Worm (Caenorhabditis elegans) whole organism, L1 larva: ENCODE results near the gene nlp-27.
A peak's percentile ranks its signal among the peaks of the same experiment; 100 is the strongest.

Experiments
- C04F5.9 ChIP-seq: sonication (generic microtip); optimal IDR thresholded peaks from 2 replicates; lab custom pipeline; 2016; ENCODE audit warnings: missing genetic modification characterization, missing compliant biosample characterization
- C34B4.2 ChIP-seq: sonication (generic microtip); optimal IDR thresholded peaks from 2 replicates; lab custom pipeline; 2017; ENCODE audit warnings: mild to moderate bottlenecking, missing genetic modification characterization, missing compliant biosample characterization
- aha-1 ChIP-seq: fragments of 150-350 bp; optimal IDR thresholded peaks from 2 replicates; lab custom pipeline; 2014; ENCODE audit warnings: missing biosample characterization, missing genetic modification characterization
- alr-1 ChIP-seq: fragments of 200-800 bp; sonication (Bioruptor generic); optimal IDR thresholded peaks from 2 replicates; lab custom pipeline; 2018; ENCODE audit warnings: borderline replicate concordance, mild to moderate bottlenecking, missing genetic modification characterization, missing compliant biosample characterization
- blmp-1 ChIP-seq: fragments of 150-350 bp; optimal IDR thresholded peaks from 2 replicates; lab custom pipeline; 2014; ENCODE audit warnings: missing biosample characterization, missing genetic modification characterization
- ceh-63 ChIP-seq: fragments of 200-800 bp; sonication (Bioruptor generic); optimal IDR thresholded peaks from 2 replicates; lab custom pipeline; 2018; ENCODE audit warnings: mild to moderate bottlenecking, missing genetic modification characterization, missing compliant biosample characterization
- ceh-90 ChIP-seq: sonication (generic microtip); optimal IDR thresholded peaks from 2 replicates; lab custom pipeline; 2016; ENCODE audit warnings: missing genetic modification characterization, missing compliant biosample characterization
- efl-3 ChIP-seq: fragments of 200-800 bp; sonication (Bioruptor generic); optimal IDR thresholded peaks from 2 replicates; lab custom pipeline; 2018; ENCODE audit warnings: mild to moderate bottlenecking, missing genetic modification characterization, missing compliant biosample characterization
- elt-2 ChIP-seq: sonication (generic microtip); optimal IDR thresholded peaks from 2 replicates; lab custom pipeline; 2016; ENCODE audit warnings: missing genetic modification characterization, mild to moderate bottlenecking, inconsistent platforms, missing compliant biosample characterization, missing genetic modification reagents
- elt-3 ChIP-seq, 6 experiments: fragments of 150-350 bp in 1 of 6; sonication (generic microtip); optimal IDR thresholded peaks; 2 replicates each; lab custom pipeline; 2017 to 2018; ENCODE audit warnings: missing biosample characterization in 6 of 6, missing genetic modification characterization in 6 of 6, inconsistent platforms in 1 of 6
- ets-5 ChIP-seq: fragments of 200-800 bp; sonication (Bioruptor generic); IDR thresholded peaks from 2 replicates; pipeline ENCODE4 v1.3.6; 2022; ENCODE audit warnings: missing genetic modification characterization, missing compliant biosample characterization
- fkh-4 ChIP-seq: sonication (generic microtip); optimal IDR thresholded peaks from 2 replicates; lab custom pipeline; 2016; ENCODE audit warnings: missing compliant biosample characterization, missing genetic modification characterization, borderline replicate concordance
- fkh-8 ChIP-seq: sonication (generic microtip); optimal IDR thresholded peaks from 2 replicates; lab custom pipeline; 2016; ENCODE audit warnings: mild to moderate bottlenecking, missing genetic modification characterization, missing compliant biosample characterization
- grh-1 ChIP-seq: fragments of 200-800 bp; sonication (Bioruptor generic); IDR thresholded peaks from 2 replicates; pipeline ENCODE4 v1.3.6; 2022; ENCODE audit warnings: missing genetic modification reagents, missing genetic modification characterization, missing compliant biosample characterization
- hlh-4 ChIP-seq: sonication (generic microtip); optimal IDR thresholded peaks from 2 replicates; lab custom pipeline; 2016; ENCODE audit warnings: mild to moderate bottlenecking, missing genetic modification characterization, missing compliant biosample characterization
- irx-1 ChIP-seq: sonication (generic microtip); optimal IDR thresholded peaks from 2 replicates; lab custom pipeline; 2016; ENCODE audit warnings: missing genetic modification characterization, missing compliant biosample characterization
- jun-1 ChIP-seq: fragments of 150-350 bp; optimal IDR thresholded peaks from 2 replicates; lab custom pipeline; 2014; ENCODE audit warnings: missing biosample characterization, missing genetic modification reagents, missing genetic modification characterization
- lin-13 ChIP-seq: fragments of 150-350 bp; optimal IDR thresholded peaks from 2 replicates; lab custom pipeline; 2014; ENCODE audit warnings: missing biosample characterization, missing genetic modification reagents, missing genetic modification characterization
- lin-35 ChIP-seq, 2 experiments: fragments of 150-350 bp; optimal IDR thresholded peaks; 2 replicates each; lab custom pipeline; 2014; ENCODE audit warnings: missing biosample characterization in 2 of 2, missing genetic modification characterization in 2 of 2, missing genetic modification reagents in 2 of 2
- lin-39 ChIP-seq: fragments of 150-350 bp; optimal IDR thresholded peaks from 2 replicates; lab custom pipeline; 2014; ENCODE audit warnings: missing biosample characterization, missing genetic modification reagents, missing genetic modification characterization
- lsy-2 ChIP-seq, 2 experiments: fragments of 150-350 bp; optimal IDR thresholded peaks; 2 replicates each; lab custom pipeline; 2014; ENCODE audit warnings: missing biosample characterization in 2 of 2, missing genetic modification characterization in 2 of 2
- mab-9 ChIP-seq: fragments of 200-800 bp; sonication (Bioruptor generic); IDR thresholded peaks from 2 replicates; pipeline ENCODE4 v1.3.6; 2022; ENCODE audit warnings: missing genetic modification reagents, missing genetic modification characterization, missing compliant biosample characterization
- mef-2 ChIP-seq: fragments of 150-350 bp; optimal IDR thresholded peaks from 2 replicates; lab custom pipeline; 2014; ENCODE audit warnings: missing biosample characterization, missing genetic modification characterization
- mep-1 ChIP-seq: fragments of 150-350 bp; optimal IDR thresholded peaks from 2 replicates; lab custom pipeline; 2014; ENCODE audit warnings: missing biosample characterization, missing genetic modification characterization
- nhr-11 ChIP-seq: fragments of 150-350 bp; optimal IDR thresholded peaks from 2 replicates; lab custom pipeline; 2014; ENCODE audit warnings: missing biosample characterization, missing genetic modification characterization
- nhr-12 ChIP-seq: sonication (generic microtip); optimal IDR thresholded peaks from 2 replicates; lab custom pipeline; 2017; ENCODE audit warnings: missing biosample characterization, missing genetic modification characterization
- nhr-20 ChIP-seq: sonication (generic microtip); optimal IDR thresholded peaks from 2 replicates; lab custom pipeline; 2016; ENCODE audit warnings: mild to moderate bottlenecking, missing genetic modification characterization, missing compliant biosample characterization
- nhr-237 ChIP-seq: fragments of 150-350 bp; optimal IDR thresholded peaks from 2 replicates; lab custom pipeline; 2014; ENCODE audit warnings: missing biosample characterization, missing genetic modification characterization
- nhr-28 ChIP-seq: fragments of 150-350 bp; optimal IDR thresholded peaks from 2 replicates; lab custom pipeline; 2014; ENCODE audit warnings: missing biosample characterization, missing genetic modification characterization
- nhr-85 ChIP-seq: sonication (generic microtip); peaks from one replicate; lab custom pipeline; 2016; ENCODE audit warnings: missing genetic modification characterization, inconsistent platforms, missing compliant biosample characterization
- pag-3 ChIP-seq: sonication (generic microtip); optimal IDR thresholded peaks from 2 replicates; lab custom pipeline; 2017; ENCODE audit warnings: missing genetic modification characterization, mild to moderate bottlenecking, missing compliant biosample characterization, antibody characterized with exemption, borderline replicate concordance; ENCODE audit not compliant: insufficient read depth
- pqm-1 ChIP-seq: sonication (generic microtip); optimal IDR thresholded peaks from 3 replicates; lab custom pipeline; 2017; ENCODE audit warnings: missing biosample characterization, missing genetic modification characterization
- skn-1 ChIP-seq: fragments of 150-350 bp; optimal IDR thresholded peaks from 2 replicates; lab custom pipeline; 2014; ENCODE audit warnings: missing biosample characterization, missing genetic modification characterization
- snu-23 ChIP-seq: sonication (generic microtip); optimal IDR thresholded peaks from 2 replicates; lab custom pipeline; 2016; ENCODE audit warnings: missing genetic modification characterization, missing compliant biosample characterization
- sox-4 ChIP-seq: sonication (generic microtip); optimal IDR thresholded peaks from 2 replicates; lab custom pipeline; 2016; ENCODE audit warnings: missing genetic modification characterization, missing compliant biosample characterization
- sptf-1 ChIP-seq: fragments of 150-350 bp; optimal IDR thresholded peaks from 2 replicates; lab custom pipeline; 2014; ENCODE audit warnings: missing biosample characterization, missing genetic modification characterization
- sup-37 ChIP-seq: fragments of 200-800 bp; sonication (Bioruptor generic); optimal IDR thresholded peaks from 2 replicates; lab custom pipeline; 2018; ENCODE audit warnings: mild to moderate bottlenecking, missing genetic modification characterization, missing compliant biosample characterization
- tbx-2 ChIP-seq: sonication (generic microtip); optimal IDR thresholded peaks from 2 replicates; lab custom pipeline; 2016; ENCODE audit warnings: missing genetic modification characterization, missing compliant biosample characterization
- unc-130 ChIP-seq: fragments of 150-350 bp; optimal IDR thresholded peaks from 2 replicates; lab custom pipeline; 2017; ENCODE audit warnings: missing biosample characterization, missing genetic modification characterization, inconsistent platforms
- xbp-1 ChIP-seq: sonication (generic microtip); optimal IDR thresholded peaks from 2 replicates; lab custom pipeline; 2016; ENCODE audit warnings: missing genetic modification characterization, missing compliant biosample characterization
- zip-4 ChIP-seq: fragments of 200-800 bp; sonication (Bioruptor generic); optimal IDR thresholded peaks from 2 replicates; lab custom pipeline; 2018; ENCODE audit warnings: mild to moderate bottlenecking, missing genetic modification characterization, moderate library complexity, missing compliant biosample characterization
- ztf-4 ChIP-seq: fragments of 150-350 bp; optimal IDR thresholded peaks from 2 replicates; lab custom pipeline; 2014; ENCODE audit warnings: missing biosample characterization, missing genetic modification characterization

nlp-27 gene

DNA sequence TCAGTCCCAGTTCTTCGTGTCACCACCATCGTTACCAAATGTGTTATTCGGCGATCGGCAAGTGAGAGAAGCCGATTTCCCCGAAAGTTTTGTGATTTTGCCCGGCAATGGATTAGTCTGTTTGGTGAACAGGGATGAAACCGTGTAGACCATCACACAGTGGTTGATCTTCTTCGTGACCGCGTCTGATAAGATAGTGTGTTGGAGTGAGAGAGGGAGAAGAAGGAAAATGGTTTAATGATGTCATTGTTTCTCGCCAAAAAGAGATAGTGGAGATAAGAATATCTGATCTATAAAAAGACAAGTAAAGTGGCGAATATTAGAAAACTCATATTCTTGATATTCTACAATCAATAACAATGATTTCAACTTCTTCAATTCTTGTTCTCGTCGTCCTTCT, 9.4 kb upstream of the nlp-27 start, which contains the start of gene nlp-31 (continued):
- TF ChIP-seq tbx-2 (tag; lab: Kevin White, UChicago) (peak; percentile 27), mep-1 (tag; lab: Kevin White, UChicago) (peak; percentile 10), nhr-85 (tag; lab: Kevin White, UChicago) (peak; percentile 97), xbp-1 (tag; lab: Kevin White, UChicago) (no peak), ets-5 (GFP tag; lab: Robert Waterston, UW) (no peak), irx-1 (tag; lab: Kevin White, UChicago) (no peak), nhr-20 (tag; lab: Kevin White, UChicago) (peak; percentile 88), lin-39 (tag; lab: Kevin White, UChicago) (no peak), lin-13 (GFP tag; lab: Kevin White, UChicago) (no peak), lin-35 (GFP tag; optimal IDR thresholded peaks at IDR 0.05; lab: Kevin White, UChicago) (peak in 1 of 2 experiments; percentile 43), jun-1 (tag; lab: Kevin White, UChicago) (peak; percentile 23), grh-1 (GFP tag; lab: Robert Waterston, UW) (no peak), C04F5.9 (no peak), snu-23 (GFP tag; lab: Kevin White, UChicago) (peak; percentile 27), aha-1 (tag; lab: Kevin White, UChicago) (no peak), zip-4 (GFP tag; lab: Kevin White, UChicago) (no peak), hlh-4 (no peak), blmp-1 (tag; lab: Kevin White, UChicago) (peak; percentile 89), fkh-8 (no peak), mef-2 (tag; lab: Kevin White, UChicago) (no peak)

DNA sequence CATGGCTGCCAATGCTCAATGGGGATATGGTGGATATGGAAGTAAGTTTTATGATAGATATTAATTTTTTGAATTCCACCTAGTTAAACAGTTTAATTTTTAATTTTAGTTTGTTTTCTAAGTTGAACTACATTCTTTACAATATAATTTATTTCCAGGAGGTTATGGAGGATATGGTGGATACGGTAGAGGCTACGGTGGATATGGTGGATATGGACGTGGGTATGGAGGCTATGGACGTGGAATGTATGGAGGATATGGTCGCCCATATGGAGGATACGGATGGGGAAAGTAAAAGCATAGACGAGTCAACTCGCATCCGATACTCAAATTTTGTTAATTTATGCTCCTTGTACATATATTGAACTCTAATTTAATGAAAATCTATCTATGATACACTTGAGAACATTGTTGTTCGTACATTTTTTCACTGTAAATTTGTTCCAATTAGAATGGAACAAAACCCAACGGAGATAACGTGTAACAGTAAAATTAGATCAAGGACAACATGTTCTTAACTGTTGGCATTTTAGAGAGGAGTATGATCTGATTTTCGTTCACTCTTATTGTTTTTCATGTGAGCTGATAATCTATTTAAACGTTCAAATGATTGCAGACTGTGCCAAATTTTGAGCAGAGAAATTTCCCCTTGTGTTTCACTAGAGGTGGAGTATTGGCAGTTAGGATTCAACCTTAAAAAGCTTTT, 8.8 kb upstream of the nlp-27 start:
- TF ChIP-seq ceh-90 (tag; lab: Kevin White, UChicago), result no peak
- no peak for TF ChIP-seq fkh-4
- no peak for TF ChIP-seq lsy-2 (tag; optimal IDR thresholded peaks at IDR 0.05; lab: Kevin White, UChicago)
- TF ChIP-seq pag-3, result no peak
- no peak for TF ChIP-seq sox-4 (tag; lab: Kevin White, UChicago)
- no peak for TF ChIP-seq xbp-1 (tag; lab: Kevin White, UChicago)
- no peak for TF ChIP-seq irx-1 (tag; lab: Kevin White, UChicago)
- no peak for TF ChIP-seq alr-1 (tag; lab: Kevin White, UChicago)
- TF ChIP-seq efl-3 (GFP tag; lab: Kevin White, UChicago), result no peak
- no peak for TF ChIP-seq jun-1 (tag; lab: Kevin White, UChicago)
- TF ChIP-seq grh-1 (GFP tag; lab: Robert Waterston, UW), result no peak
- no peak for TF ChIP-seq elt-3 (tag; optimal IDR thresholded peaks at IDR 0.05; lab: Kevin White, UChicago)
- TF ChIP-seq ceh-63 (GFP tag; lab: Kevin White, UChicago), result no peak
- no peak for TF ChIP-seq mep-1 (tag; lab: Kevin White, UChicago)
- TF ChIP-seq unc-130 (tag; lab: Kevin White, UChicago), result no peak
- no peak for TF ChIP-seq nhr-237 (tag; lab: Kevin White, UChicago)
- TF ChIP-seq lin-35 (GFP tag; optimal IDR thresholded peaks at IDR 0.05; lab: Kevin White, UChicago), result no peak
- no peak for TF ChIP-seq skn-1 (tag; lab: Kevin White, UChicago)
- TF ChIP-seq sptf-1, result no peak
- no peak for TF ChIP-seq C34B4.2 (tag; lab: Kevin White, UChicago)
- TF ChIP-seq, all 84 proteins: peak for 0

DNA sequence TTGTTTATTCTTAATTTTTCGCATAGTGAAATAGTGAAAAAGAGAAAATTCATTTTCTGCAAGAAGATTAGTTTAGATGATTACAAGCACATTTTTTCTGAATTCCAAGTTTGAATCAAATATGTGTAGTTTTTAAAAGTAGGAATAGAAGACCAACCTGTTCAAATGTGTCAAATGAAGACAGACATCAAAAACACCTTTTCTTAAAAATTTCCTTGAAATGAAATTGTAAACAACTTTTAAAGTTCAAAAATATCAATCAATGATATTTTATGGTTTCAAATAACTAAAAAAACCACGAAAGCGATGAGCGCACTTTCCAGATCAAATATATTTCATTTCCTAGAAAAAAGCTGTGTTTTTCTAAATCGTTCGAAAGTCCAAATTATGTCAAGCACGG, 7.5 kb upstream of the nlp-27 start, which contains the start of gene nlp-30:
Gene nlp-30 (plus strand): TSS at position 301 of the 400 bp plus-strand sequence.
- TF ChIP-seq alr-1 (tag; lab: Kevin White, UChicago) (no peak), elt-2 (tag; lab: Kevin White, UChicago) (no peak), nhr-12 (tag; lab: Kevin White, UChicago) (no peak), mab-9 (no peak), lin-35 (GFP tag; optimal IDR thresholded peaks at IDR 0.05; lab: Kevin White, UChicago) (no peak), nhr-28 (tag; lab: Kevin White, UChicago) (no peak), pqm-1 (tag; lab: Kevin White, UChicago) (no peak), unc-130 (tag; lab: Kevin White, UChicago) (no peak), sup-37 (no peak), pag-3 (no peak), nhr-11 (tag; lab: Kevin White, UChicago) (no peak), ztf-4 (tag; lab: Kevin White, UChicago) (no peak)
